Worm (Caenorhabditis elegans) whole organism, L3 larva: Measurements from ENCODE around the gene K08D8.7.

Source experiments
- ceh-16 ChIP-seq: sonication (generic microtip); optimal IDR thresholded peaks from 2 replicates; lab custom pipeline; 2017; ENCODE audit warnings: missing biosample characterization, missing genetic modification characterization
- nhr-23 ChIP-seq: fragments of 150-350 bp; optimal IDR thresholded peaks from 2 replicates; lab custom pipeline; 2014; ENCODE audit warnings: missing biosample characterization, missing genetic modification reagents, missing genetic modification characterization
- nhr-77 ChIP-seq: fragments of 150-350 bp; optimal IDR thresholded peaks from 2 replicates; lab custom pipeline; 2014; ENCODE audit warnings: missing biosample characterization, missing genetic modification characterization
- tbx-2 ChIP-seq: sonication (generic microtip); optimal IDR thresholded peaks from 2 replicates; lab custom pipeline; 2016; ENCODE audit warnings: mild to moderate bottlenecking, missing genetic modification characterization, missing compliant biosample characterization

DNA sequence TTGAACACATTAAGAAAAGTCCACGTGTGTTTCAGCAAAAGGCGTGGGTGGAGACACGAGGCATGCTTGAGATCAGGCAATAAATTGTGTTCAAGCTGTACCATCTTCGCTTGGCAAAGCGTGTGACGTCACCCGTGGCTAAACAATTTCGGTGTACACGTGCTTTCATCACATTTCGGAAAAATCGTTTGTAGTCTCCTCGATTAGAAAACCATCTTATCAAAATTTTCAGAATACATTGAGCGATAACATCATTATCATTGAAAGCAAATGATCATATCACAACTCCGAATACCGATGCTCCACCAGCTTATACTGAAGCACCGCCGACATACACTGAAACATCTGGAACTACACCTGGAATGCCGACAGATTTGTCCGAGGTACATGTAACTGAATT, 5.0 kb downstream of the K08D8.7 start:
- TF ChIP-seq nhr-23 (no peak), nhr-77 (no peak), tbx-2 (no peak), ceh-16 (tag; lab: Kevin White, UChicago) (no peak)
